Fruit fly (Drosophila melanogaster): ENCODE data around the gene Ggamma30A.

Ggamma30A gene

dm6 chr2L:9207133-9207532 lies 49.2 kb upstream of the Ggamma30A start (continued):
- TF ChIP-seq bowl (GFP tag; IDR thresholded peaks at IDR 0.05) (no peak), CG34422 (GFP tag; IDR thresholded peaks at IDR 0.05) (no peak), Side (GFP tag; optimal IDR thresholded peaks at IDR 0.05) (no peak), CG15601 (tag; optimal IDR thresholded peaks at IDR 0.05) (peak; percentile 58), CG3726 (GFP tag; IDR thresholded peaks at IDR 0.05) (no peak), nau (GFP tag; optimal IDR thresholded peaks at IDR 0.05) (peak; percentile 27), kay (GFP tag; optimal IDR thresholded peaks at IDR 0.05) (no peak), CG3407 (GFP tag; optimal IDR thresholded peaks at IDR 0.05) (peak; percentile 42), CG1647 (GFP tag; optimal IDR thresholded peaks at IDR 0.05) (no peak), CG16779 (GFP tag; IDR thresholded peaks at IDR 0.05) (no peak), Dad (GFP tag; optimal IDR thresholded peaks at IDR 0.05) (no peak), Stat92E (GFP tag; optimal IDR thresholded peaks at IDR 0.05) (no peak), Lim3 (GFP tag; IDR thresholded peaks at IDR 0.05) (no peak), CG5180 (GFP tag; optimal IDR thresholded peaks at IDR 0.05) (peak; percentile 19), Oli (tag; optimal IDR thresholded peaks at IDR 0.05) (peak; percentile 60), CG2199 (GFP tag; IDR thresholded peaks at IDR 0.05) (no peak), Rx (GFP tag; IDR thresholded peaks at IDR 0.05) (peak; percentile 42; the same call in 1 of the 2 replicates), Kr (GFP tag; optimal IDR thresholded peaks at IDR 0.05) (no peak), Eip74EF (GFP tag; optimal IDR thresholded peaks at IDR 0.05) (peak in 1 of 2 experiments; percentile 37), eve (GFP tag; optimal IDR thresholded peaks at IDR 0.05) (peak in 1 of 2 experiments; percentile 85), cas (GFP tag; IDR thresholded peaks at IDR 0.05) (no peak), CG18599 (GFP tag; optimal IDR thresholded peaks at IDR 0.05) (no peak), CG15011 (GFP tag; optimal IDR thresholded peaks at IDR 0.05) (no peak), crc (GFP tag; optimal IDR thresholded peaks at IDR 0.05) (no peak), CG1529 (GFP tag; optimal IDR thresholded peaks at IDR 0.05) (peak; percentile 42), nom (GFP tag; optimal IDR thresholded peaks at IDR 0.05) (no peak), gcm (GFP tag; optimal IDR thresholded peaks at IDR 0.05) (peak; percentile 50), ci (GFP tag; IDR thresholded peaks at IDR 0.05) (peak; percentile 35; the same call in 1 of the 3 replicates), Hmx (GFP tag; optimal IDR thresholded peaks at IDR 0.05) (no peak), esg (GFP tag; conservative IDR thresholded peaks at IDR 0.05) (no peak), CG3995 (GFP tag; optimal IDR thresholded peaks at IDR 0.05) (no peak), bcd (GFP tag; optimal IDR thresholded peaks at IDR 0.05) (peak; percentile 45), CG11723 (GFP tag; optimal IDR thresholded peaks at IDR 0.05) (peak; percentile 8), Oaz (GFP tag; IDR thresholded peaks at IDR 0.05) (0 out of 2 replicates have a peak, but pooled peaks have one; percentile 20), Deaf1 (tag; optimal IDR thresholded peaks at IDR 0.05) (no peak), Atf3 (GFP tag; optimal IDR thresholded peaks at IDR 0.05) (no peak), CG9727 (GFP tag; optimal IDR thresholded peaks at IDR 0.05) (no peak), CG18764 (GFP tag; optimal IDR thresholded peaks at IDR 0.05) (peak; percentile 8), Mrtf (GFP tag; IDR thresholded peaks at IDR 0.05) (0 out of 3 replicates have a peak, but pooled peaks have one; percentile 15), wek (GFP tag; optimal IDR thresholded peaks at IDR 0.05) (no peak), tup (GFP tag; optimal IDR thresholded peaks at IDR 0.05) (no peak), Drgx (GFP tag; IDR thresholded peaks at IDR 0.05) (peak; percentile 88), CG14860 (GFP tag; IDR thresholded peaks at IDR 0.05; ENCODE audit: partially characterized antibody) (no peak), CG12299 (tag; optimal IDR thresholded peaks at IDR 0.05) (no peak), CG7745 (tag; optimal IDR thresholded peaks at IDR 0.05) (no peak), yki (optimal IDR thresholded peaks at IDR 0.05) (no peak), sob (GFP tag; IDR thresholded peaks at IDR 0.05) (peak; percentile 28; the same call in 1 of the 2 replicates), Adf1 (GFP tag; IDR thresholded peaks at IDR 0.05) (no peak), Aef1 (GFP tag; IDR thresholded peaks at IDR 0.05) (no peak), Bteb2 (GFP tag; optimal IDR thresholded peaks at IDR 0.05) (no peak), nerfin-1 (tag; optimal IDR thresholded peaks at IDR 0.05) (peak; percentile 34)
